Worm (Caenorhabditis elegans) whole organism, L1 larva: ENCODE results near the gene T08G5.15.

ENCODE experiments used
- C04F5.9 ChIP-seq: sonication (generic microtip); optimal IDR thresholded peaks from 2 replicates; lab custom pipeline; 2016; ENCODE audit warnings: missing genetic modification characterization, missing compliant biosample characterization
- C16A3.4 ChIP-seq: fragments of 150-350 bp; optimal IDR thresholded peaks from 2 replicates; lab custom pipeline; 2014; ENCODE audit warnings: missing biosample characterization, missing genetic modification characterization
- F16B12.6 ChIP-seq: fragments of 150-350 bp; optimal IDR thresholded peaks from 2 replicates; lab custom pipeline; 2014; ENCODE audit warnings: missing biosample characterization, missing genetic modification characterization
- Y116A8C.19 ChIP-seq: sonication (generic microtip); optimal IDR thresholded peaks from 2 replicates; lab custom pipeline; 2016; ENCODE audit warnings: missing compliant biosample characterization, missing genetic modification characterization, borderline replicate concordance
- alr-1 ChIP-seq: fragments of 200-800 bp; sonication (Bioruptor generic); optimal IDR thresholded peaks from 2 replicates; lab custom pipeline; 2018; ENCODE audit warnings: borderline replicate concordance, mild to moderate bottlenecking, missing genetic modification characterization, missing compliant biosample characterization
- ama-1 ChIP-seq: fragments of 150-350 bp; optimal IDR thresholded peaks from 2 replicates; lab custom pipeline; 2014
- ceh-63 ChIP-seq: fragments of 200-800 bp; sonication (Bioruptor generic); optimal IDR thresholded peaks from 2 replicates; lab custom pipeline; 2018; ENCODE audit warnings: mild to moderate bottlenecking, missing genetic modification characterization, missing compliant biosample characterization
- ceh-82 ChIP-seq, 3 experiments: fragments of 150-350 bp in 1 of 3; sonication (generic microtip) in 2 of 3; optimal IDR thresholded peaks; 2 replicates each; lab custom pipeline; 2014 to 2017; ENCODE audit warnings: missing biosample characterization in 3 of 3, missing genetic modification characterization in 3 of 3
- ceh-88 ChIP-seq: fragments of 200-800 bp; sonication (Bioruptor generic); IDR thresholded peaks from 2 replicates; pipeline ENCODE4 v1.3.6; 2022; ENCODE audit warnings: missing genetic modification characterization, missing compliant biosample characterization
- dpl-1 ChIP-seq, 3 experiments: fragments of 150-350 bp in 2 of 3; sonication (generic microtip) in 1 of 3; optimal IDR thresholded peaks; 2 replicates each; lab custom pipeline; 2014 to 2017; ENCODE audit warnings: missing biosample characterization in 3 of 3, missing genetic modification characterization in 3 of 3, missing genetic modification reagents in 3 of 3
- dsc-1 ChIP-seq: sonication (generic microtip); optimal IDR thresholded peaks from 2 replicates; lab custom pipeline; 2016; ENCODE audit warnings: mild to moderate bottlenecking, missing genetic modification characterization, missing compliant biosample characterization
- elt-2 ChIP-seq: sonication (generic microtip); optimal IDR thresholded peaks from 2 replicates; lab custom pipeline; 2016; ENCODE audit warnings: missing genetic modification characterization, mild to moderate bottlenecking, inconsistent platforms, missing compliant biosample characterization, missing genetic modification reagents
- fkh-10 ChIP-seq: sonication (generic microtip); optimal IDR thresholded peaks from 2 replicates; lab custom pipeline; 2017; ENCODE audit warnings: missing biosample characterization, missing genetic modification reagents, missing genetic modification characterization
- fkh-4 ChIP-seq: sonication (generic microtip); optimal IDR thresholded peaks from 2 replicates; lab custom pipeline; 2016; ENCODE audit warnings: missing compliant biosample characterization, missing genetic modification characterization, borderline replicate concordance
- fkh-8 ChIP-seq: sonication (generic microtip); optimal IDR thresholded peaks from 2 replicates; lab custom pipeline; 2016; ENCODE audit warnings: mild to moderate bottlenecking, missing genetic modification characterization, missing compliant biosample characterization
- grh-1 ChIP-seq: fragments of 200-800 bp; sonication (Bioruptor generic); IDR thresholded peaks from 2 replicates; pipeline ENCODE4 v1.3.6; 2022; ENCODE audit warnings: missing genetic modification reagents, missing genetic modification characterization, missing compliant biosample characterization
- hlh-4 ChIP-seq: sonication (generic microtip); optimal IDR thresholded peaks from 2 replicates; lab custom pipeline; 2016; ENCODE audit warnings: mild to moderate bottlenecking, missing genetic modification characterization, missing compliant biosample characterization
- irx-1 ChIP-seq: sonication (generic microtip); optimal IDR thresholded peaks from 2 replicates; lab custom pipeline; 2016; ENCODE audit warnings: missing genetic modification characterization, missing compliant biosample characterization
- isw-1 ChIP-seq: fragments of 200-800 bp; sonication (Bioruptor generic); IDR thresholded peaks from 2 replicates; pipeline ENCODE4 v1.3.6; 2022; ENCODE audit warnings: missing genetic modification characterization, missing compliant biosample characterization
- jun-1 ChIP-seq: fragments of 150-350 bp; optimal IDR thresholded peaks from 2 replicates; lab custom pipeline; 2014; ENCODE audit warnings: missing biosample characterization, missing genetic modification reagents, missing genetic modification characterization
- lin-14 ChIP-seq: fragments of 200-800 bp; sonication (Bioruptor generic); optimal IDR thresholded peaks from 2 replicates; lab custom pipeline; 2018; ENCODE audit warnings: mild to moderate bottlenecking, missing genetic modification characterization, moderate library complexity, missing compliant biosample characterization
- lin-15B ChIP-seq: fragments of 150-350 bp; sonication (generic microtip); optimal IDR thresholded peaks from 3 replicates; lab custom pipeline; 2014; ENCODE audit warnings: missing biosample characterization, missing genetic modification characterization
- lin-35 ChIP-seq, 2 experiments: fragments of 150-350 bp; optimal IDR thresholded peaks; 2 replicates each; lab custom pipeline; 2014; ENCODE audit warnings: missing biosample characterization in 2 of 2, missing genetic modification characterization in 2 of 2, missing genetic modification reagents in 2 of 2
- lsy-2 ChIP-seq, 2 experiments: fragments of 150-350 bp; optimal IDR thresholded peaks; 2 replicates each; lab custom pipeline; 2014; ENCODE audit warnings: missing biosample characterization in 2 of 2, missing genetic modification characterization in 2 of 2
- mab-9 ChIP-seq: fragments of 200-800 bp; sonication (Bioruptor generic); IDR thresholded peaks from 2 replicates; pipeline ENCODE4 v1.3.6; 2022; ENCODE audit warnings: missing genetic modification reagents, missing genetic modification characterization, missing compliant biosample characterization
- mef-2 ChIP-seq: fragments of 150-350 bp; optimal IDR thresholded peaks from 2 replicates; lab custom pipeline; 2014; ENCODE audit warnings: missing biosample characterization, missing genetic modification characterization
- mep-1 ChIP-seq: fragments of 150-350 bp; optimal IDR thresholded peaks from 2 replicates; lab custom pipeline; 2014; ENCODE audit warnings: missing biosample characterization, missing genetic modification characterization
- nhr-19 ChIP-seq: fragments of 200-800 bp; sonication (Bioruptor generic); conservative IDR thresholded peaks from 2 replicates; pipeline ENCODE4 v1.3.6; 2022; ENCODE audit warnings: missing genetic modification characterization, missing compliant biosample characterization
- nhr-20 ChIP-seq: sonication (generic microtip); optimal IDR thresholded peaks from 2 replicates; lab custom pipeline; 2016; ENCODE audit warnings: mild to moderate bottlenecking, missing genetic modification characterization, missing compliant biosample characterization
- nhr-47 ChIP-seq: sonication (generic microtip); optimal IDR thresholded peaks from 2 replicates; lab custom pipeline; 2016; ENCODE audit warnings: mild to moderate bottlenecking, missing genetic modification characterization, moderate library complexity, missing compliant biosample characterization
- nhr-71 ChIP-seq: sonication (generic microtip); optimal IDR thresholded peaks from 2 replicates; lab custom pipeline; 2016; ENCODE audit warnings: mild to moderate bottlenecking, missing genetic modification characterization, moderate library complexity, missing compliant biosample characterization
- nhr-76 ChIP-seq: sonication (generic microtip); optimal IDR thresholded peaks from 2 replicates; lab custom pipeline; 2017; ENCODE audit warnings: missing biosample characterization, missing genetic modification characterization
- nhr-77 ChIP-seq: fragments of 150-350 bp; optimal IDR thresholded peaks from 2 replicates; lab custom pipeline; 2014; ENCODE audit warnings: missing biosample characterization, missing genetic modification characterization
- nhr-84 ChIP-seq: sonication (generic microtip); optimal IDR thresholded peaks from 2 replicates; lab custom pipeline; 2017; ENCODE audit warnings: missing biosample characterization, missing genetic modification characterization
- nhr-85 ChIP-seq: sonication (generic microtip); peaks from one replicate; lab custom pipeline; 2016; ENCODE audit warnings: missing genetic modification characterization, inconsistent platforms, missing compliant biosample characterization
- pag-3 ChIP-seq: sonication (generic microtip); optimal IDR thresholded peaks from 2 replicates; lab custom pipeline; 2017; ENCODE audit warnings: missing genetic modification characterization, mild to moderate bottlenecking, missing compliant biosample characterization, antibody characterized with exemption, borderline replicate concordance; ENCODE audit not compliant: insufficient read depth
- rnt-1 ChIP-seq: sonication (generic microtip); optimal IDR thresholded peaks from 2 replicates; lab custom pipeline; 2016; ENCODE audit warnings: mild to moderate bottlenecking, missing genetic modification characterization, moderate library complexity, missing compliant biosample characterization
- snpc-4 ChIP-seq: fragments of 150-350 bp; optimal IDR thresholded peaks from 2 replicates; lab custom pipeline; 2014; ENCODE audit warnings: missing biosample characterization, missing genetic modification characterization
- snu-23 ChIP-seq: sonication (generic microtip); optimal IDR thresholded peaks from 2 replicates; lab custom pipeline; 2016; ENCODE audit warnings: missing genetic modification characterization, missing compliant biosample characterization
- sup-37 ChIP-seq: fragments of 200-800 bp; sonication (Bioruptor generic); optimal IDR thresholded peaks from 2 replicates; lab custom pipeline; 2018; ENCODE audit warnings: mild to moderate bottlenecking, missing genetic modification characterization, missing compliant biosample characterization
- unc-130 ChIP-seq: fragments of 150-350 bp; optimal IDR thresholded peaks from 2 replicates; lab custom pipeline; 2017; ENCODE audit warnings: missing biosample characterization, missing genetic modification characterization, inconsistent platforms
- unc-62 ChIP-seq: fragments of 150-350 bp; optimal IDR thresholded peaks from 2 replicates; lab custom pipeline; 2014; ENCODE audit warnings: missing biosample characterization, missing genetic modification reagents, missing genetic modification characterization
- unc-86 ChIP-seq: sonication (generic microtip); optimal IDR thresholded peaks from 2 replicates; lab custom pipeline; 2016; ENCODE audit warnings: missing genetic modification characterization, missing compliant biosample characterization
- vab-15 ChIP-seq: sonication (generic microtip); optimal IDR thresholded peaks from 2 replicates; lab custom pipeline; 2017; ENCODE audit warnings: missing genotype, mild to moderate bottlenecking, missing genetic modification characterization, missing compliant biosample characterization
- ztf-11 ChIP-seq, 2 experiments: sonication (generic microtip); optimal IDR thresholded peaks; 2 replicates each; lab custom pipeline; 2016 to 2017; ENCODE audit warnings: missing genetic modification characterization in 2 of 2, missing biosample characterization in 1 of 2, missing compliant biosample characterization in 1 of 2
- ztf-4 ChIP-seq: fragments of 150-350 bp; optimal IDR thresholded peaks from 2 replicates; lab custom pipeline; 2014; ENCODE audit warnings: missing biosample characterization, missing genetic modification characterization

Gene T08G5.15

ce11 chrV:14005812-14006211 lies 17.2 kb downstream of the T08G5.15 start, which contains the start of gene ric-7:
ric-7 (minus strand) TSS chrV:14005912.
- TF ChIP-seq F16B12.6 (tag; lab: Kevin White, UChicago) (no peak), ama-1 (lab: Kevin White, UChicago) (no peak), Y116A8C.19 (tag; lab: Kevin White, UChicago) (no peak), ceh-82 (tag; optimal IDR thresholded peaks at IDR 0.05; lab: Kevin White, UChicago) (no peak)
- TF ChIP-seq, all 84 proteins: peak for 0

ce11 chrV:14004342-14004741 lies 18.6 kb downstream of the T08G5.15 start:
- TF ChIP-seq rnt-1 (tag; lab: Kevin White, UChicago) (peak; percentile 4), dsc-1 (peak; percentile 64), irx-1 (tag; lab: Kevin White, UChicago) (no peak), fkh-10 (GFP tag; lab: Kevin White, UChicago) (peak; percentile 29), fkh-8 (tag; lab: Kevin White, UChicago) (peak; percentile 33), fkh-4 (tag; lab: Kevin White, UChicago) (peak; percentile 9), ama-1 (lab: Kevin White, UChicago) (no peak), lin-14 (peak; percentile 36), nhr-71 (peak; percentile 29), sup-37 (GFP tag; lab: Kevin White, UChicago) (no peak), nhr-47 (tag; lab: Kevin White, UChicago) (peak; percentile 13)

- TF ChIP-seq dsc-1 (peak; percentile 39), C16A3.4 (tag; lab: Kevin White, UChicago) (peak; percentile 2), snu-23 (peak; percentile 1), alr-1 (no peak), unc-130 (tag; lab: Kevin White, UChicago) (peak; percentile 4), lin-14 (peak; percentile 70), ceh-82 (tag; optimal IDR thresholded peaks at IDR 0.05; lab: Kevin White, UChicago) (peak in 1 of 3 experiments; percentile 26), ztf-4 (no peak), nhr-84 (tag; lab: Kevin White, UChicago) (no peak), nhr-20 (no peak), rnt-1 (tag; lab: Kevin White, UChicago) (peak; percentile 39), mep-1 (peak; percentile 14), fkh-10 (GFP tag; lab: Kevin White, UChicago) (peak; percentile 45), nhr-19 (peak; percentile 22), nhr-85 (tag; lab: Kevin White, UChicago) (no peak), ztf-11 (tag; optimal IDR thresholded peaks at IDR 0.05; lab: Kevin White, UChicago) (no peak), lsy-2 (tag; optimal IDR thresholded peaks at IDR 0.05; lab: Kevin White, UChicago) (peak in 1 of 2 experiments; percentile 36), mab-9 (GFP tag; lab: Robert Waterston, UW) (peak; percentile 12; the same call in 1 of the 2 replicates)
- TF ChIP-seq, all 84 proteins: peak for 12
These were observed 19.3 kb downstream of the T08G5.15 start for ce11 chrV:14003587-14004156.

- no peak for TF ChIP-seq jun-1 (tag; lab: Kevin White, UChicago)
- TF ChIP-seq grh-1 (GFP tag; lab: Robert Waterston, UW): no peak
- no peak for TF ChIP-seq isw-1 (GFP tag; lab: Robert Waterston, UW)
- no peak for TF ChIP-seq unc-62 (GFP tag; lab: Kevin White, UChicago)
- no peak for TF ChIP-seq lin-15B
- TF ChIP-seq ceh-88 (GFP tag; lab: Robert Waterston, UW): no peak
- TF ChIP-seq mep-1: peak; percentile 37
- no peak for TF ChIP-seq F16B12.6 (tag; lab: Kevin White, UChicago)
- TF ChIP-seq snpc-4 (tag; lab: Kevin White, UChicago): no peak
- no peak for TF ChIP-seq hlh-4 (tag; lab: Kevin White, UChicago)
- no peak for TF ChIP-seq ceh-82 (tag; optimal IDR thresholded peaks at IDR 0.05; lab: Kevin White, UChicago)
- TF ChIP-seq ceh-63: no peak
- peak in 1 of 2 experiments; percentile 42 for TF ChIP-seq lin-35 (GFP tag; optimal IDR thresholded peaks at IDR 0.05; lab: Kevin White, UChicago)
- no peak for TF ChIP-seq mef-2
- TF ChIP-seq elt-2 (tag; lab: Kevin White, UChicago): no peak
- no peak for TF ChIP-seq sup-37 (GFP tag; lab: Kevin White, UChicago)
- no peak for TF ChIP-seq vab-15
- TF ChIP-seq fkh-10 (GFP tag; lab: Kevin White, UChicago): no peak
- no peak for TF ChIP-seq C04F5.9 (tag; lab: Kevin White, UChicago)
- TF ChIP-seq dpl-1 (GFP tag; optimal IDR thresholded peaks at IDR 0.05; lab: Kevin White, UChicago): no peak
- no peak for TF ChIP-seq pag-3 (tag; lab: Kevin White, UChicago)
- TF ChIP-seq nhr-77 (tag; lab: Kevin White, UChicago): no peak
- TF ChIP-seq unc-86 (tag; lab: Kevin White, UChicago): no peak
- TF ChIP-seq nhr-76 (tag; lab: Kevin White, UChicago): no peak
These were observed 20.6 kb downstream of the T08G5.15 start for ce11 chrV:14002402-14002801.
